Worm (Caenorhabditis elegans): ENCODE measurements around the gene Y81B9A.4.

DNA sequence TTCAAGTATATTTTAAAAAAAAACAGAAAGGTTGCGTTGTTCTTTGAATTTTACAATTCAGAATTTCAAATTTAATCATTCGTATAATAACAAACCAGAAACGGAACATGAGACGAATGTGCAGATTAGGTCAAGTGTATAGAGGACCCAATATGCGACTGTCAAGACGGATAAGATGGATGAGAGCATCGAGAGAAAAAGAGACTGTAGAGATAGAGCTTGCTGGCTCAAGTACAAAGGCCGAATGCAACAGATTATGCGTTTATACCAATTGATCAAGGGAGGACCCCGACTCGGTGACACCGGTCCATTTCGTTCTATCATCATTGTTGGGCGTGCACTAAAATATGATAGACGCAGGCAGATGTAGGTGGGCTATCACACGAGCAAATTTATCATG is 49.6 kb upstream of the Y81B9A.4 start:
- TF ChIP-seq dao-5 (tag; optimal IDR thresholded peaks at IDR 0.05), result no peak
- TF ChIP-seq W03F9.2 (tag; optimal IDR thresholded peaks at IDR 0.05), result no peak
